Fruit fly (Drosophila melanogaster): ENCODE data around the gene Send2.

- TF ChIP-seq CG1621 (tag; optimal IDR thresholded peaks at IDR 0.05), result no peak
- no peak for TF ChIP-seq Sox102F (GFP tag; optimal IDR thresholded peaks at IDR 0.05)
- no peak for TF ChIP-seq Eip75B (GFP tag; optimal IDR thresholded peaks at IDR 0.05)
- no peak for TF ChIP-seq Gug (GFP tag; IDR thresholded peaks at IDR 0.05)
- TF ChIP-seq CG31627 (GFP tag; optimal IDR thresholded peaks at IDR 0.05), result no peak
- no peak for TF ChIP-seq Hr39 (GFP tag; optimal IDR thresholded peaks at IDR 0.05)
Observed at dm6 chr2L:14348602-14349001, 2.1 kb upstream of the Send2 start, which contains the start of gene mTTF.

All from whole organism, prepupa.